Worm (Caenorhabditis elegans) whole organism, dauer: ENCODE results near the gene fbxb-22.

Source experiments
- unc-62 ChIP-seq: sonication (generic microtip); optimal IDR thresholded peaks from 2 replicates; lab custom pipeline; 2017; ENCODE audit warnings: missing biosample characterization, missing genetic modification reagents, missing genetic modification characterization

Gene fbxb-22

DNA sequence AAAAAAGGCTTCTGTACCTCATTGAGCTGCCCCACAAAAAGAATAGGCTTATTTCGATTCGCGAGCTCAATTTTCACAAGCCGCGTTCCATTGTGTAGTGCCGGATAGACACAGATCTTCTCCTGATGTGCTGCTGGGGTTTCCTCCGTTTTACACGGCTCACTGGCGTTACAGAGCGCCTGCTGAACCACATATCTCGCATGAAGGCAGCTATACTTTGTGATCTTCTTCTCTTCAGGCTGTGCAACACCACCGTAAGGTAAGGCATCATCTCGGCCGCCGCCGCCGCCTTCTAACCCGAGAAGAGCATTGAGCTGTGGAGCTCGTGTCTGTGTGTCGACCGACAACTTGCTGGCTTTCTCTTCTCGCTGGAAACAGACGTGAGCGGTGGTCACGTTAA is 30.0 kb downstream of the fbxb-22 start:
- no peak for TF ChIP-seq unc-62 (GFP tag; lab: Kevin White, UChicago)

ce11 chrIII:11849590-11849989 is 34.0 kb downstream of the fbxb-22 start:
- TF ChIP-seq unc-62 (GFP tag; lab: Kevin White, UChicago): no peak

ce11 chrIII:11848317-11848716 is 35.2 kb downstream of the fbxb-22 start:
- no peak for TF ChIP-seq unc-62 (GFP tag; lab: Kevin White, UChicago)

ce11 chrIII:11847658-11848202 is 35.8 kb downstream of the fbxb-22 start, which contains the start of gene mif-1:
TSS of gene mif-1 (plus strand) at chrIII:11848152.
- no peak for TF ChIP-seq unc-62 (GFP tag; lab: Kevin White, UChicago)

- TF ChIP-seq unc-62 (GFP tag; lab: Kevin White, UChicago): no peak
Measured at ce11 chrIII:11847014-11847413, 36.5 kb downstream of the fbxb-22 start.

DNA sequence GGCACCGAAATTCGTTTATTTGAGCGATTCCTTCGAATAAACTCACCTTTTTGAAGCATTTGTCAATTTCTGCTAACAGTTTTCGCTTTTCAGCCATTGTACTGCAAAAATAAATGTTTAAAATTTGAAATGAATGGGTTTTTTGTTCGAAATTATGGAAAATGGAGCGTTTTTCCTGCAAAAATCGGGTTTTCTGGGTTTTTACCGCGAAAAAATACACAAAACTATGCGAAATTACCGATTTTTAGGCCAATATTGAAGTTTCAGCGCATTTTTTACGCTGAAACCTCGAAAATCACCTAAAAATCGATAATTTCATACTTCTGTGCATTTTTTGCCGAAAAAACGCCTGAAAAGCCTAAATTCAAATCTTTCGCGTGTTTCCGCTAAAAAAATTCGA is 37.2 kb downstream of the fbxb-22 start, which contains the start of gene ntl-3:
Gene ntl-3 (minus strand): TSS at position 101 of the 400 bp plus-strand sequence.
- no peak for TF ChIP-seq unc-62 (GFP tag; lab: Kevin White, UChicago)

- no peak for TF ChIP-seq unc-62 (GFP tag; lab: Kevin White, UChicago)
Measured at ce11 chrIII:11843007-11843406, 40.5 kb downstream of the fbxb-22 start.

- TF ChIP-seq unc-62 (GFP tag; lab: Kevin White, UChicago): no peak
Measured at ce11 chrIII:11841728-11842127, 41.8 kb downstream of the fbxb-22 start.

- TF ChIP-seq unc-62 (GFP tag; lab: Kevin White, UChicago): no peak
Measured at ce11 chrIII:11836734-11837133, 46.8 kb downstream of the fbxb-22 start.

DNA sequence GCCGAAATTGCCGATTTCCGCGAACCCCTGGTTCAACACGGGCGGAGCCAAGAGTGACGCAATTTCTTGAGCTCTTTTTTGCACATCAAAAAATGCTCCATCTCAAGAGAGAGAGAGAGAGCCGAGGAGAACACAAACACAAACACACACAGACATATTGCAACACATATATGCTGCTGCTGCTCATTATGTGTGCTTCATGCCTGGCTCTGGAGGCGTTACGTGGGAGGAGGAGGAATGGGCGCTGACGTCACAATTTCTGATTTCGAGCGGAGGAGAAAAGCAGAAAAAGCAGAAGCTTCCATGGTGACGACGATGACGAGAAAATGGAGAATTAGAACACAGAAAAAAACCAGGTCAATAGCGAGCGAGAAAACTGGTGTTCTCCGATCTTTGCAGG is 47.5 kb downstream of the fbxb-22 start:
- no peak for TF ChIP-seq unc-62 (GFP tag; lab: Kevin White, UChicago)

ce11 chrIII:11834783-11835182 is 48.8 kb downstream of the fbxb-22 start:
- TF ChIP-seq unc-62 (GFP tag; lab: Kevin White, UChicago): no peak

DNA sequence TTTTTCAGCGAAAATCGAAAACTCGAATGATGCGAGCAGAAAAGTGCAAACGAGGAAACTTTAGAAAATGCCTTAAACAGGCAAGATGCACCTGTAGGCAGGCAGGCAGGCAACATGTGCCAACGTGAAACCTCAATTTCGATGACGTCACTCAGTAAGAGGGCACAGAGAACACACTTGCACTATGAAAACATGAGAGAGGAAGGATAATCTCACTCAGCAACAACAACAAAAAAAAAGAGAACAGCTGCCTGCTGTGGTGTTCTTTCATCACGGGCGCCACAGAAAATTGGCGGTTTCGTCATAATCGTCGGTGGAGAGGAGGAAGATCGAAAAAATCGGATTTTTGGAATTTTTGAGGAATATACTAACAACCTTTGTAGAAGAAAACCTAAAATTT is 49.4 kb downstream of the fbxb-22 start:
- TF ChIP-seq unc-62 (GFP tag; lab: Kevin White, UChicago): no peak

ce11 chrIII:11833449-11833848 is 50.1 kb downstream of the fbxb-22 start:
- no peak for TF ChIP-seq unc-62 (GFP tag; lab: Kevin White, UChicago)
